Worm (Caenorhabditis elegans): ENCODE data around the gene nhr-76.

- TF ChIP-seq nhr-25 (tag; optimal IDR thresholded peaks at IDR 0.05) (no peak), ama-1 (optimal IDR thresholded peaks at IDR 0.05) (no peak), nhr-237 (tag; optimal IDR thresholded peaks at IDR 0.05) (no peak), elt-3 (tag; optimal IDR thresholded peaks at IDR 0.05) (no peak), unc-55 (GFP tag; optimal IDR thresholded peaks at IDR 0.05) (no peak), C34F6.9 (tag; optimal IDR thresholded peaks at IDR 0.05) (no peak), ceh-82 (tag; optimal IDR thresholded peaks at IDR 0.05) (no peak), fos-1 (tag; optimal IDR thresholded peaks at IDR 0.05) (no peak), mbf-1 (tag; optimal IDR thresholded peaks at IDR 0.05) (no peak)
Observed at ce11 chrIV:676280-676679, 48.9 kb downstream of the nhr-76 start, which contains the start of gene K11H12.5.
